Fruit fly (Drosophila melanogaster): Measurements from ENCODE around the gene Zip71B.

The Zip71B gene

dm6 chr3L:14952858-14953669, 39.0 kb upstream of the Zip71B start (continued):
- TF ChIP-seq CG14014 (GFP tag; IDR thresholded peaks at IDR 0.05) (no peak), CG15696 (tag; optimal IDR thresholded peaks at IDR 0.05) (peak; percentile 66), Mad (GFP tag; optimal IDR thresholded peaks at IDR 0.05) (no peak), klu (GFP tag; IDR thresholded peaks at IDR 0.05) (no peak), Bteb2 (GFP tag; optimal IDR thresholded peaks at IDR 0.05) (no peak), Doc3 (GFP tag; IDR thresholded peaks at IDR 0.05; ENCODE audit: partially characterized antibody) (no peak), D (optimal IDR thresholded peaks at IDR 0.05) (peak; percentile 100), D (GFP tag; optimal IDR thresholded peaks at IDR 0.05) (no peak), emc (GFP tag; optimal IDR thresholded peaks at IDR 0.05) (no peak), CG11247 (GFP tag; IDR thresholded peaks at IDR 0.05) (no peak), CG2678 (tag; optimal IDR thresholded peaks at IDR 0.05) (no peak), HmgD (GFP tag; optimal IDR thresholded peaks at IDR 0.05) (no peak), dan (GFP tag; IDR thresholded peaks at IDR 0.05) (no peak), CG2116 (GFP tag; optimal IDR thresholded peaks at IDR 0.05) (no peak), ab (GFP tag; optimal IDR thresholded peaks at IDR 0.05) (no peak), aop (GFP tag; IDR thresholded peaks at IDR 0.05) (no peak), cad (GFP tag; optimal IDR thresholded peaks at IDR 0.05) (no peak), CG1792 (GFP tag; optimal IDR thresholded peaks at IDR 0.05) (no peak), CG7357 (GFP tag; IDR thresholded peaks at IDR 0.05) (no peak), CG16863 (GFP tag; optimal IDR thresholded peaks at IDR 0.05) (no peak), nerfin-1 (tag; optimal IDR thresholded peaks at IDR 0.05) (no peak), CG10979 (tag; optimal IDR thresholded peaks at IDR 0.05) (peak; percentile 37), CG17328 (GFP tag; IDR thresholded peaks at IDR 0.05) (no peak), lola (GFP tag; optimal IDR thresholded peaks at IDR 0.05) (peak in 1 of 3 experiments; percentile 51), CG12744 (GFP tag; optimal IDR thresholded peaks at IDR 0.05) (no peak), Dad (GFP tag; optimal IDR thresholded peaks at IDR 0.05) (no peak), chn (GFP tag; optimal IDR thresholded peaks at IDR 0.05) (no peak), Dip2 (GFP tag; IDR thresholded peaks at IDR 0.05) (no peak), tin (GFP tag; optimal IDR thresholded peaks at IDR 0.05) (no peak), Taf1 (GFP tag; IDR thresholded peaks at IDR 0.05) (no peak), CG1024 (GFP tag; IDR thresholded peaks at IDR 0.05) (no peak), sd (tag; optimal IDR thresholded peaks at IDR 0.05) (no peak), Ada2b (GFP tag; IDR thresholded peaks at IDR 0.05) (no peak), gsb-n (tag; optimal IDR thresholded peaks at IDR 0.05) (no peak), fru (optimal IDR thresholded peaks at IDR 0.05) (no peak), CG15269 (tag; optimal IDR thresholded peaks at IDR 0.05) (no peak), Hr3 (GFP tag; optimal IDR thresholded peaks at IDR 0.05) (no peak), scrt (GFP tag; optimal IDR thresholded peaks at IDR 0.05) (no peak), CG15514 (GFP tag; optimal IDR thresholded peaks at IDR 0.05) (no peak)

- TF ChIP-seq abd-A (tag; optimal IDR thresholded peaks at IDR 0.05): no peak
- TF ChIP-seq peb (GFP tag; IDR thresholded peaks at IDR 0.05): no peak
- TF ChIP-seq CG8359 (GFP tag; optimal IDR thresholded peaks at IDR 0.05; ENCODE audit: borderline replicate concordance): peak; percentile 38
- TF ChIP-seq CG15601 (tag; optimal IDR thresholded peaks at IDR 0.05): peak; percentile 37
- no peak for TF ChIP-seq fd64A (GFP tag; optimal IDR thresholded peaks at IDR 0.05)
- TF ChIP-seq CG15696 (tag; optimal IDR thresholded peaks at IDR 0.05): peak; percentile 97
- TF ChIP-seq CG10209 (GFP tag; optimal IDR thresholded peaks at IDR 0.05): peak; percentile 72
- TF ChIP-seq grau (tag; optimal IDR thresholded peaks at IDR 0.05): no peak
- peak; percentile 3 for TF ChIP-seq en (GFP tag; optimal IDR thresholded peaks at IDR 0.05)
- TF ChIP-seq CG17912 (GFP tag; optimal IDR thresholded peaks at IDR 0.05): no peak
- TF ChIP-seq CG17328 (GFP tag; IDR thresholded peaks at IDR 0.05): peak; percentile 42; the same call in 1 of the 2 replicates
- TF ChIP-seq Ravus (GFP tag; IDR thresholded peaks at IDR 0.05): no peak
- TF ChIP-seq BtbVII (GFP tag; optimal IDR thresholded peaks at IDR 0.05): no peak
- TF ChIP-seq zen (tag; optimal IDR thresholded peaks at IDR 0.05): peak; percentile 97
These were observed 35.6 kb upstream of the Zip71B start for dm6 chr3L:14956288-14957032.
